Fruit fly (Drosophila melanogaster): Measurements from ENCODE around the gene Vha100-4.

Gene Vha100-4

DNA sequence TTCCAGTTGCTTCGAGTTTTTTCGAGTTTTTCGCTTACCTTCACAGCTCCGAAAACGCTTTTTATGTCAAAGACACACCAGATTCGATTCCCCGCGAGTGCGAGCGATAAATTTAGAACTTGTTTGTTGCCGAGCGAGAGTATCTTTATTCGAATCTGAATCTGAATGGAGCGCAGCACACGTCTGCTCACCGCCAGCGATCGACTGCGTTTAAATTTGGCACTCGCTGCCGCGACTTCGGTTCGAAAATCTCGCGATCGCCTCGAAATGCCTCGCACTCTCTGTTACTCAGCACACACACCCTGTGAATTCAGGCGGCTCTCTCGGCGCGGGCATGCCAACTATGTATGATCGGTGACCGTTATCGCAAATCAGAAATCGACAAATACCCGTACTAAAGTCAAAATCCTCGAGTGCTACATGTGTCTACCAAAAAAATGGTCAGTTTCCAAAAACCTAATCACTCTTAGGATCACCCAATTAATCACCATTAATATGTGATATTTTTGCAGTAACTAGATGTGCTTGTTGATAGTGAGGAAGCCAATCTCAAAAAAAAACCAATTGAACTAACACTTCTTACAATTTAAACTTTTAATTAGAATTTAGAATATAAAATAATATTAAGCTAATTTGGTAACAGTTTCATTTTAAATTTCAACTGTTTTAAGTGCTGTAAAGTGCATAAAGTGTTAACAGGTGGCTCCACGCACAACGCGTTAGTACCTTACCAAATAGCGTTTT lies 9.5 kb upstream of the Vha100-4 start, which contains the start of gene Vha100-2 (continued):
- TF ChIP-seq pita (GFP tag; optimal IDR thresholded peaks at IDR 0.05) (no peak), CG12236 (GFP tag; optimal IDR thresholded peaks at IDR 0.05) (no peak), slp2 (GFP tag; optimal IDR thresholded peaks at IDR 0.05) (peak; percentile 8), CG18764 (GFP tag; optimal IDR thresholded peaks at IDR 0.05) (no peak), psq (GFP tag; optimal IDR thresholded peaks at IDR 0.05) (no peak), HHEX (GFP tag; optimal IDR thresholded peaks at IDR 0.05) (no peak), zfh1 (GFP tag; IDR thresholded peaks at IDR 0.05) (peak; percentile 23; the same call in 2 of the 3 replicates), bowl (GFP tag; IDR thresholded peaks at IDR 0.05) (no peak), emc (GFP tag; optimal IDR thresholded peaks at IDR 0.05) (no peak), CG8478 (optimal IDR thresholded peaks at IDR 0.05) (no peak), Side (GFP tag; optimal IDR thresholded peaks at IDR 0.05) (peak; percentile 13), CG15696 (tag; optimal IDR thresholded peaks at IDR 0.05) (no peak), sim (GFP tag; IDR thresholded peaks at IDR 0.05) (no peak), CG8089 (GFP tag; optimal IDR thresholded peaks at IDR 0.05) (no peak), ac (GFP tag; optimal IDR thresholded peaks at IDR 0.05) (no peak), CG11456 (GFP tag; IDR thresholded peaks at IDR 0.05) (peak; percentile 69; the same call in 2 of the 3 replicates), CG4617 (GFP tag; optimal IDR thresholded peaks at IDR 0.05; ENCODE audit: borderline replicate concordance) (peak; percentile 66), CG31441 (GFP tag; IDR thresholded peaks at IDR 0.05) (peak; percentile 51), CG4730 (GFP tag; IDR thresholded peaks at IDR 0.05) (no peak), Hmx (GFP tag; optimal IDR thresholded peaks at IDR 0.05) (no peak), CG7745 (tag; optimal IDR thresholded peaks at IDR 0.05) (no peak), dati (GFP tag; IDR thresholded peaks at IDR 0.05) (no peak), Dp (GFP tag; optimal IDR thresholded peaks at IDR 0.05) (peak; percentile 63), pan (optimal IDR thresholded peaks at IDR 0.05) (no peak), pan (GFP tag; optimal IDR thresholded peaks at IDR 0.05 in 1 of 2, IDR thresholded peaks at IDR 0.05 in 1 of 2) (peak in 1 of 2 experiments; percentile 47), Doc3 (GFP tag; IDR thresholded peaks at IDR 0.05; ENCODE audit: partially characterized antibody) (no peak), CG43689 (GFP tag; IDR thresholded peaks at IDR 0.05) (peak; percentile 33; the same call in 1 of the 2 replicates), gt (GFP tag; IDR thresholded peaks at IDR 0.05) (no peak), wek (GFP tag; optimal IDR thresholded peaks at IDR 0.05) (peak; percentile 91), CG8944 (GFP tag; optimal IDR thresholded peaks at IDR 0.05) (no peak), dan (GFP tag; IDR thresholded peaks at IDR 0.05) (no peak), CG9437 (GFP tag; optimal IDR thresholded peaks at IDR 0.05) (peak; percentile 14), CG2875 (GFP tag; optimal IDR thresholded peaks at IDR 0.05) (no peak), lmd (GFP tag; IDR thresholded peaks at IDR 0.05) (no peak; the same call in 1 of the 2 replicates), H2.0 (GFP tag; IDR thresholded peaks at IDR 0.05) (peak; percentile 45), CG2129 (GFP tag; IDR thresholded peaks at IDR 0.05; ENCODE audit: partially characterized antibody) (no peak), Pdp1 (GFP tag; optimal IDR thresholded peaks at IDR 0.05) (no peak), sc (optimal IDR thresholded peaks at IDR 0.05) (no peak), sc (GFP tag; optimal IDR thresholded peaks at IDR 0.05) (peak; percentile 4), CG12942 (GFP tag; optimal IDR thresholded peaks at IDR 0.05) (no peak), CG14860 (GFP tag; IDR thresholded peaks at IDR 0.05; ENCODE audit: partially characterized antibody) (peak; percentile 41; the same call in 1 of the 3 replicates), Hand (GFP tag; optimal IDR thresholded peaks at IDR 0.05) (peak; percentile 35), CG2889 (GFP tag; IDR thresholded peaks at IDR 0.05) (no peak), gfzf (GFP tag; optimal IDR thresholded peaks at IDR 0.05) (peak; percentile 91), ro (GFP tag; IDR thresholded peaks at IDR 0.05) (no peak), CG7357 (GFP tag; IDR thresholded peaks at IDR 0.05) (no peak; the same call in 2 of the 3 replicates), CG14441 (GFP tag; IDR thresholded peaks at IDR 0.05) (peak; percentile 65), h (optimal IDR thresholded peaks at IDR 0.05) (no peak), HmgD (GFP tag; optimal IDR thresholded peaks at IDR 0.05) (peak; percentile 3), CG15601 (tag; optimal IDR thresholded peaks at IDR 0.05) (peak; percentile 0), CG6854 (GFP tag; optimal IDR thresholded peaks at IDR 0.05) (peak; percentile 3)

Data from whole organism, embryonic.